Fruit fly (Drosophila melanogaster): ENCODE measurements around the gene Or74a.

DNA sequence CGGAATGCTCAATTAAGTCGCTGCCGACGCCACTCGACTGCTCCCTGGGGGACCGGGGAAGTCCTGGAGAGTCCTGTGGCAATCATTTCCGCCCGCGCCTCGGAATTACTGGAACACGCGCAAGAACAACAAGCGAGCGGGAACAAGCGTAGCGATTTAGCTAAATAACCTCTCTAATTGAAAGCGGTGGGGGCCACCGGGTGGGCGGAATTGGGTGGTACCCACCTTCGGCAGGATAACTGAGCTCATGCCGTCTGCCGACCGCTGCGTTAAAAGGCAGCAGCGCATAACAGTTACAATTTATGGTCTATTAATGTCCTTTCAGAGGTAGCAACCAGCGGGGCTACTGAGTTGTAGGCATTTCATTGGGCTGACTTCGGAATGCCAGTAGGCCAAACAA is 17.4 kb upstream of the Or74a start:
- TF ChIP-seq CG8159 (tag; optimal IDR thresholded peaks at IDR 0.05) (no peak), Pif1B (GFP tag; optimal IDR thresholded peaks at IDR 0.05) (no peak), rn (GFP tag; IDR thresholded peaks at IDR 0.05) (no peak), CG10348 (GFP tag; IDR thresholded peaks at IDR 0.05) (no peak), gl (tag; optimal IDR thresholded peaks at IDR 0.05) (no peak), CG13204 (GFP tag; optimal IDR thresholded peaks at IDR 0.05) (no peak), Ets98B (GFP tag; IDR thresholded peaks at IDR 0.05) (no peak), CG4496 (GFP tag; IDR thresholded peaks at IDR 0.05) (no peak), Snoo (tag; optimal IDR thresholded peaks at IDR 0.05) (no peak), CG15710 (tag; optimal IDR thresholded peaks at IDR 0.05) (no peak)
